Worm (Caenorhabditis elegans): ENCODE data around the gene oma-1.

- TF ChIP-seq nhr-2 (tag; optimal IDR thresholded peaks at IDR 0.05), result no peak
- no peak for TF ChIP-seq snpc-4 (tag; optimal IDR thresholded peaks at IDR 0.05)
- no peak for TF ChIP-seq ceh-83 (GFP tag; optimal IDR thresholded peaks at IDR 0.05)
- no peak for TF ChIP-seq lsy-2 (tag; optimal IDR thresholded peaks at IDR 0.05)
- no peak for TF ChIP-seq ceh-43 (GFP tag; optimal IDR thresholded peaks at IDR 0.05)
- no peak for TF ChIP-seq unc-62 (GFP tag; optimal IDR thresholded peaks at IDR 0.05)
- TF ChIP-seq mep-1 (tag; optimal IDR thresholded peaks at IDR 0.05), result no peak
- TF ChIP-seq unc-39 (tag; optimal IDR thresholded peaks at IDR 0.05), result no peak
- TF ChIP-seq elt-3 (tag; optimal IDR thresholded peaks at IDR 0.05), result no peak
- no peak for TF ChIP-seq unc-120 (tag; optimal IDR thresholded peaks at IDR 0.05; ENCODE audit: poor library complexity, severe bottlenecking)
- no peak for TF ChIP-seq nhr-76 (tag; optimal IDR thresholded peaks at IDR 0.05)
- TF ChIP-seq bed-3 (GFP tag; optimal IDR thresholded peaks at IDR 0.05), result no peak
- no peak for TF ChIP-seq pha-4 (tag; optimal IDR thresholded peaks at IDR 0.05)
Observed at ce11 chrIV:8872958-8873357, 15.8 kb upstream of the oma-1 start, which contains the start of gene C09G9.3.

Measured in whole organism, mixed stage, embryonic.